Fruit fly (Drosophila melanogaster) whole organism, embryonic: ENCODE results near the gene CG13917.

Source experiments
- Bgb ChIP-seq: fragments of 200-800 bp; sonication (Bioruptor generic); IDR thresholded peaks from 2 replicates; pipeline ENCODE4 v1.3.6; 2022; ENCODE audit warnings: missing biosample characterization, missing genetic modification characterization; ENCODE audit not compliant: partially characterized antibody
- CG10274 ChIP-seq: fragments of 200-800 bp; sonication (Bioruptor generic); optimal IDR thresholded peaks from 3 replicates; lab custom pipeline; 2017; ENCODE audit warnings: missing biosample characterization, mild to moderate bottlenecking, missing genetic modification characterization
- CG10431 ChIP-seq: fragments of 200-800 bp; sonication (Bioruptor generic); optimal IDR thresholded peaks from 3 replicates; lab custom pipeline; 2018; ENCODE audit warnings: missing biosample characterization, mild to moderate bottlenecking, missing genetic modification characterization
- CG12769 ChIP-seq: fragments of 200-800 bp; sonication (Bioruptor generic); optimal IDR thresholded peaks from 2 replicates; lab custom pipeline; 2019; ENCODE audit warnings: missing biosample characterization, mild to moderate bottlenecking, missing genetic modification characterization, moderate library complexity
- CG12942 ChIP-seq: fragments of 200-800 bp; sonication (Bioruptor generic); optimal IDR thresholded peaks from 3 replicates; lab custom pipeline; 2016; ENCODE audit warnings: missing biosample characterization, missing genetic modification characterization
- CG15479 ChIP-seq: fragments of 200-800 bp; sonication (Bioruptor generic); optimal IDR thresholded peaks from 3 replicates; lab custom pipeline; 2019; ENCODE audit warnings: missing biosample characterization, mild to moderate bottlenecking, missing genetic modification characterization, moderate library complexity
- CG17385 ChIP-seq: fragments of 200-800 bp; sonication (Bioruptor generic); optimal IDR thresholded peaks from 3 replicates; lab custom pipeline; 2018; ENCODE audit warnings: missing biosample characterization, mild to moderate bottlenecking, missing genetic modification characterization
- CG2199 ChIP-seq: fragments of 200-800 bp; sonication (Bioruptor generic); IDR thresholded peaks from 3 replicates; pipeline ENCODE4 v1.3.6; 2022; ENCODE audit warnings: missing biosample characterization, missing genetic modification characterization
- CG30431 ChIP-seq: fragments of 200-800 bp; sonication (Bioruptor generic); optimal IDR thresholded peaks from 2 replicates; lab custom pipeline; 2017; ENCODE audit warnings: missing biosample characterization, missing genetic modification characterization
- CTCF ChIP-seq: fragments of 200-800 bp; sonication (Bioruptor generic); optimal IDR thresholded peaks from 2 replicates; lab custom pipeline; 2017; ENCODE audit warnings: missing biosample characterization, mild to moderate bottlenecking, missing genetic modification characterization, moderate library complexity
- Drgx ChIP-seq: fragments of 200-800 bp; sonication (Bioruptor generic); IDR thresholded peaks from 2 replicates; pipeline ENCODE4 v1.3.6; 2022; ENCODE audit warnings: missing biosample characterization, missing genetic modification characterization
- Elba2 ChIP-seq: fragments of 200-800 bp; sonication (Bioruptor generic); optimal IDR thresholded peaks from 3 replicates; lab custom pipeline; 2016; ENCODE audit warnings: missing biosample characterization, missing genetic modification characterization
- GATAe ChIP-seq: fragments of 200-800 bp; sonication (Bioruptor generic); conservative IDR thresholded peaks from 2 replicates; pipeline ENCODE4 v1.3.6; 2022; ENCODE audit warnings: missing biosample characterization, missing genetic modification characterization
- HmgZ ChIP-seq: fragments of 200-800 bp; sonication (Bioruptor generic); optimal IDR thresholded peaks from 2 replicates; lab custom pipeline; 2018; ENCODE audit warnings: missing biosample characterization, mild to moderate bottlenecking, missing genetic modification characterization
- Hr78 ChIP-seq, 2 experiments: fragments of 200-800 bp in 1 of 2; fragments of >200 bp in 1 of 2; sonication (Bioruptor generic) in 1 of 2; optimal IDR thresholded peaks; 2 replicates each; lab custom pipeline; 2017 to 2019; ENCODE audit warnings: missing biosample characterization in 2 of 2, missing genetic modification characterization in 2 of 2, mild to moderate bottlenecking in 1 of 2, moderate library complexity in 1 of 2
- MBD-R2 ChIP-seq: fragments of 200-800 bp; sonication (Bioruptor generic); IDR thresholded peaks from 2 replicates; pipeline ENCODE4 v1.3.6; 2022; ENCODE audit warnings: missing biosample characterization, missing genetic modification characterization
- NC2α ChIP-seq: fragments of 200-800 bp; sonication (Bioruptor generic); optimal IDR thresholded peaks from 2 replicates; lab custom pipeline; 2016; ENCODE audit warnings: missing biosample characterization, missing genetic modification characterization
- Oaz ChIP-seq: fragments of 200-800 bp; sonication (Bioruptor generic); IDR thresholded peaks from 2 replicates; pipeline ENCODE4 v1.3.6; 2022; ENCODE audit warnings: missing biosample characterization, missing genetic modification characterization
- Pdp1 ChIP-seq, 2 experiments: fragments of 200-800 bp; sonication (Bioruptor generic); optimal IDR thresholded peaks; 3 replicates each; lab custom pipeline; 2016; ENCODE audit warnings: missing biosample characterization in 2 of 2, missing genetic modification characterization in 2 of 2, mild to moderate bottlenecking in 1 of 2, moderate library complexity in 1 of 2
- Sox100B ChIP-seq: fragments of 200-800 bp; sonication (Bioruptor generic); optimal IDR thresholded peaks from 3 replicates; lab custom pipeline; 2018; ENCODE audit warnings: missing biosample characterization, mild to moderate bottlenecking, missing genetic modification characterization
- Vsx1 ChIP-seq: fragments of 200-800 bp; sonication (Bioruptor generic); optimal IDR thresholded peaks from 2 replicates; lab custom pipeline; 2017; ENCODE audit warnings: missing biosample characterization, mild to moderate bottlenecking, missing genetic modification characterization, missing genetic modification reagents
- bab2 ChIP-seq: fragments of 200-800 bp; sonication (Bioruptor generic); optimal IDR thresholded peaks from 2 replicates; lab custom pipeline; 2016; ENCODE audit warnings: missing biosample characterization, missing genetic modification characterization
- cad ChIP-seq: fragments of >200 bp; optimal IDR thresholded peaks from 2 replicates; lab custom pipeline; 2017; ENCODE audit warnings: missing biosample characterization, missing genetic modification characterization
- chinmo ChIP-seq: fragments of 200-800 bp; sonication (Bioruptor generic); IDR thresholded peaks from 4 replicates; pipeline ENCODE4 v1.3.6; 2022; ENCODE audit warnings: missing biosample characterization, missing genetic modification characterization; ENCODE audit not compliant: partially characterized antibody
- crol ChIP-seq: fragments of 200-800 bp; sonication (Bioruptor generic); IDR thresholded peaks from 2 replicates; pipeline ENCODE4 v1.3.6; 2022; ENCODE audit warnings: missing biosample characterization, missing genetic modification characterization
- crp ChIP-seq, 2 experiments: fragments of 200-800 bp; sonication (Bioruptor generic); optimal IDR thresholded peaks; 2 replicates in 1 of 2; 3 replicates in 1 of 2; lab custom pipeline; 2017; ENCODE audit warnings: missing biosample characterization in 2 of 2, missing genetic modification characterization in 2 of 2, mild to moderate bottlenecking in 1 of 2, moderate library complexity in 1 of 2
- emc ChIP-seq: fragments of 200-800 bp; sonication (Bioruptor generic); optimal IDR thresholded peaks from 2 replicates; lab custom pipeline; 2016; ENCODE audit warnings: missing biosample characterization, missing genetic modification characterization
- exex ChIP-seq: fragments of 200-800 bp; sonication (Bioruptor generic); optimal IDR thresholded peaks from 4 replicates; lab custom pipeline; 2018; ENCODE audit warnings: missing biosample characterization, mild to moderate bottlenecking, missing genetic modification characterization, moderate library complexity
- gem ChIP-seq: fragments of 200-800 bp; sonication (Bioruptor generic); optimal IDR thresholded peaks from 2 replicates; lab custom pipeline; 2019; ENCODE audit warnings: missing biosample characterization, mild to moderate bottlenecking, missing genetic modification characterization, moderate library complexity
- gsb-n ChIP-seq: fragments of 200-800 bp; sonication (Bioruptor generic); optimal IDR thresholded peaks from 3 replicates; lab custom pipeline; 2018; ENCODE audit warnings: missing biosample characterization, mild to moderate bottlenecking, missing genetic modification characterization
- kah ChIP-seq: fragments of 200-800 bp; sonication (Bioruptor generic); optimal IDR thresholded peaks from 2 replicates; lab custom pipeline; 2018; ENCODE audit warnings: missing biosample characterization, mild to moderate bottlenecking, missing genetic modification characterization
- knrl ChIP-seq: fragments of 200-800 bp; sonication (Bioruptor generic); IDR thresholded peaks from 3 replicates; pipeline ENCODE4 v1.3.6; 2022; ENCODE audit warnings: missing biosample characterization, missing genetic modification characterization; ENCODE audit not compliant: partially characterized antibody
- lilli ChIP-seq: fragments of 200-800 bp; sonication (Bioruptor generic); optimal IDR thresholded peaks from 3 replicates; lab custom pipeline; 2016; ENCODE audit warnings: missing biosample characterization, missing genetic modification characterization
- lov ChIP-seq, 2 experiments: fragments of 200-800 bp in 1 of 2; fragments of >200 bp in 1 of 2; sonication (Bioruptor generic) in 1 of 2; IDR thresholded peaks in 1 of 2; optimal IDR thresholded peaks in 1 of 2; 2 replicates in 1 of 2; 3 replicates in 1 of 2; pipeline versions ENCODE4 v1.3.6 to Lab custom; 2017 to 2022; ENCODE audit warnings: missing biosample characterization in 1 of 2, missing genetic modification characterization in 1 of 2
- onecut ChIP-seq: fragments of 200-800 bp; sonication (Bioruptor generic); IDR thresholded peaks from 2 replicates; pipeline ENCODE4 v1.3.6; 2022; ENCODE audit warnings: missing biosample characterization, missing genetic modification characterization
- p53 ChIP-seq: fragments of 200-800 bp; sonication (Bioruptor generic); optimal IDR thresholded peaks from 2 replicates; lab custom pipeline; 2016; ENCODE audit warnings: missing biosample characterization, missing genetic modification characterization
- psq ChIP-seq: fragments of 200-800 bp; sonication (Bioruptor generic); optimal IDR thresholded peaks from 2 replicates; lab custom pipeline; 2017; ENCODE audit warnings: missing biosample characterization, missing genetic modification characterization
- pum ChIP-seq: fragments of 200-800 bp; sonication (Bioruptor generic); optimal IDR thresholded peaks from 2 replicates; lab custom pipeline; 2016; ENCODE audit warnings: missing biosample characterization, missing genetic modification characterization
- ranshi ChIP-seq: fragments of 200-800 bp; sonication (Bioruptor generic); IDR thresholded peaks from 2 replicates; pipeline ENCODE4 v1.3.6; 2022; ENCODE audit warnings: missing biosample characterization, missing genetic modification characterization
- scrt ChIP-seq: fragments of 200-800 bp; sonication (Bioruptor generic); optimal IDR thresholded peaks from 2 replicates; lab custom pipeline; 2018; ENCODE audit warnings: missing biosample characterization, mild to moderate bottlenecking, missing genetic modification characterization, moderate library complexity
- sd ChIP-seq: fragments of 200-800 bp; sonication (Bioruptor generic); optimal IDR thresholded peaks from 3 replicates; lab custom pipeline; 2018; ENCODE audit warnings: missing biosample characterization, mild to moderate bottlenecking, missing genetic modification characterization, moderate library complexity
- sim ChIP-seq: fragments of 200-800 bp; sonication (Bioruptor generic); IDR thresholded peaks from 2 replicates; pipeline ENCODE4 v1.3.6; 2022; ENCODE audit warnings: missing biosample characterization, missing genetic modification characterization
- sna ChIP-seq: fragments of 200-800 bp; sonication (Bioruptor generic); IDR thresholded peaks from 2 replicates; pipeline ENCODE4 v1.3.6; 2022; ENCODE audit warnings: missing biosample characterization, missing genetic modification characterization; ENCODE audit not compliant: partially characterized antibody
- so ChIP-seq: fragments of 200-800 bp; sonication (Bioruptor generic); IDR thresholded peaks from 3 replicates; pipeline ENCODE4 v1.3.6; 2022; ENCODE audit warnings: missing biosample characterization, missing genetic modification characterization
- vnd ChIP-seq: fragments of 200-800 bp; sonication (Bioruptor generic); IDR thresholded peaks from 3 replicates; pipeline ENCODE4 v1.3.6; 2022; ENCODE audit warnings: missing biosample characterization, missing genetic modification characterization; ENCODE audit not compliant: partially characterized antibody
- wek ChIP-seq: fragments of 200-800 bp; sonication (Bioruptor generic); optimal IDR thresholded peaks from 3 replicates; lab custom pipeline; 2018; ENCODE audit warnings: missing biosample characterization, mild to moderate bottlenecking, missing genetic modification characterization, moderate library complexity
- z ChIP-seq: fragments of 200-800 bp; sonication (Bioruptor generic); IDR thresholded peaks from 3 replicates; pipeline ENCODE4 v1.3.6; 2022; ENCODE audit warnings: missing biosample characterization, missing genetic modification characterization

The CG13917 gene

DNA sequence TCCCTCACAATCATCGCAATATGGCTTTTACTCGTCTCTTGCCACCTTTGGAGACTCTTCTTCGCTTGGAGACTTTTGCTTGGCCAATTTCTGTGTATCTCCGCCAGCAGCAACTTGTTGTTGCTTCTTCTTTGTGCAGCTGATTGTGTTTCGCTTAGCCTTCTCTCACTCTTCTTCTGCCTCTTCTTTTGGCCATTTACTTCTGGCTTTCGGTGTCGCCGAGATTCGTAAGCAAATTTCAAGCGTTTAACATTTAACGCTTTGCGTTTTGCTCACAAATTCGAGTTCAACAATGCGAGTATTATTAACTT, 6.6 kb upstream of the CG13917 start:
- TF ChIP-seq gem (tag; lab: Kevin White, UChicago) (no peak), psq (GFP tag; lab: Kevin White, UChicago) (peak; percentile 63), crp (GFP tag; optimal IDR thresholded peaks at IDR 0.05; lab: Kevin White, UChicago) (peak in 1 of 2 experiments; percentile 15), exex (peak; percentile 22), sna (no peak), CG17385 (GFP tag; lab: Kevin White, UChicago) (peak; percentile 81), MBD-R2 (GFP tag; lab: Robert Waterston, UW) (peak; percentile 18; the same call in 1 of the 2 replicates), crol (GFP tag; lab: Robert Waterston, UW) (peak; percentile 30; the same call in 1 of the 2 replicates), chinmo (GFP tag; lab: Robert Waterston, UW) (0 out of 4 replicates have a peak, but pooled peaks have one; percentile 16), kah (GFP tag; lab: Kevin White, UChicago) (peak; percentile 54), Elba2 (peak; percentile 7), Drgx (GFP tag; lab: Robert Waterston, UW) (no peak), scrt (GFP tag; lab: Kevin White, UChicago) (peak; percentile 81)

dm6 chr3L:1571077-1571476, 5.4 kb upstream of the CG13917 start:
- TF ChIP-seq z (GFP tag; lab: Robert Waterston, UW) (0 out of 3 replicates have a peak, but pooled peaks have one; percentile 55), Pdp1 (GFP tag; optimal IDR thresholded peaks at IDR 0.05; lab: Kevin White, UChicago) (peak in 1 of 2 experiments; percentile 13), CG12769 (tag; lab: Kevin White, UChicago) (peak; percentile 59), crol (GFP tag; lab: Robert Waterston, UW) (peak; percentile 69), ranshi (GFP tag; lab: Robert Waterston, UW) (no peak), CG30431 (GFP tag; lab: Kevin White, UChicago) (no peak), chinmo (GFP tag; lab: Robert Waterston, UW) (0 out of 4 replicates have a peak, but pooled peaks have one; percentile 43), GATAe (GFP tag; lab: Robert Waterston, UW) (no peak), onecut (GFP tag; lab: Robert Waterston, UW) (peak; percentile 36), so (GFP tag; lab: Robert Waterston, UW) (peak; percentile 68; the same call in 2 of the 3 replicates), CG17385 (GFP tag; lab: Kevin White, UChicago) (peak; percentile 6), sd (peak; percentile 42)

DNA sequence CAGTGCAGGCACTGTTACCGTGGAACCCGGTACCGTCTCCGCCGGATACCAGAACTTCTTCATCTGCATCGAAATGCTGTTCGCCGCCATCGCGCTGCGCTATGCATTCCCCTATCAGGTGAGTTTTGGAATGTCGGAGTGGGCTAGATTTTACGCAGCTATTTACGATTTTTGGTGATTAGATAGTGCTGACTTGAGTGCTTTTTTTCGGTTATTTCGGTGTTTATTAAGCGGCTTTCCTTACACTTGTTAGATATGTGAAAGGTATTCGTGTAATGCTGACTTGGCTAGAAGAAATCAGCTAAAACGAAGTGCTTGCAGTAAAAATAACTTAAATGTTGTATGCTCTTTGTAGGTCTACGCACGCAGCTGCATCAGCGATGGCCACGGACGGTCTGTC, 3.3 kb upstream of the CG13917 start:
- TF ChIP-seq CG15479 (GFP tag; lab: Kevin White, UChicago), result no peak
- TF ChIP-seq CG10431 (GFP tag; lab: Kevin White, UChicago), result no peak
- TF ChIP-seq sd, result peak; percentile 97
- no peak for TF ChIP-seq sim (GFP tag; lab: Robert Waterston, UW)
- no peak for TF ChIP-seq CG12942 (GFP tag; lab: Kevin White, UChicago)
- TF ChIP-seq Hr78 (GFP tag; optimal IDR thresholded peaks at IDR 0.05; lab: Kevin White, UChicago), result no peak
- no peak for TF ChIP-seq pum (GFP tag; lab: Kevin White, UChicago)
- TF ChIP-seq wek (GFP tag; lab: Kevin White, UChicago), result peak; percentile 15
- no peak for TF ChIP-seq emc (GFP tag; lab: Kevin White, UChicago)
- no peak for TF ChIP-seq bab2 (GFP tag; lab: Kevin White, UChicago)
- no peak for TF ChIP-seq CG10274 (GFP tag; lab: Kevin White, UChicago)
- no peak for TF ChIP-seq Oaz (GFP tag; lab: Robert Waterston, UW)
- no peak for TF ChIP-seq CTCF (GFP tag; lab: Kevin White, UChicago)
- TF ChIP-seq NC2α (GFP tag; lab: Kevin White, UChicago), result no peak
- no peak for TF ChIP-seq Vsx1 (GFP tag; lab: Kevin White, UChicago)
- no peak for TF ChIP-seq Bgb (GFP tag; lab: Robert Waterston, UW)
- TF ChIP-seq knrl (GFP tag; lab: Robert Waterston, UW), result no peak
- TF ChIP-seq gsb-n (tag; lab: Kevin White, UChicago), result no peak
- TF ChIP-seq p53 (GFP tag; lab: Kevin White, UChicago), result no peak
- TF ChIP-seq cad, result no peak
- TF ChIP-seq Sox100B (GFP tag; lab: Kevin White, UChicago), result no peak
- no peak for TF ChIP-seq HmgZ (tag; lab: Kevin White, UChicago)
- no peak for TF ChIP-seq lov (optimal IDR thresholded peaks at IDR 0.05; lab: Kevin White, UChicago)
- TF ChIP-seq lov (GFP tag; IDR thresholded peaks at IDR 0.05; lab: Robert Waterston, UW), result no peak
- 0 out of 3 replicates have a peak, but pooled peaks have one; percentile 66 for TF ChIP-seq CG2199 (GFP tag; lab: Robert Waterston, UW)
- no peak for TF ChIP-seq lilli (GFP tag; lab: Kevin White, UChicago)
- peak; percentile 20; the same call in 1 of the 3 replicates for TF ChIP-seq vnd (GFP tag; lab: Robert Waterston, UW)
